Fruit fly (Drosophila melanogaster): ENCODE data around the gene Pgant5.

Pgant5 gene

dm6 chr2L:5060952-5061478, 32.4 kb downstream of the Pgant5 start (continued):
- no peak for TF ChIP-seq CG4707 (GFP tag; optimal IDR thresholded peaks at IDR 0.05)
- peak; percentile 66 for TF ChIP-seq CG9727 (GFP tag; optimal IDR thresholded peaks at IDR 0.05)
- peak; percentile 44 for TF ChIP-seq CG5245 (GFP tag; optimal IDR thresholded peaks at IDR 0.05)
- no peak for TF ChIP-seq CG10565 (GFP tag; optimal IDR thresholded peaks at IDR 0.05)
- peak; percentile 59 to 85 for TF ChIP-seq Pdp1 (GFP tag; optimal IDR thresholded peaks at IDR 0.05)
- peak; percentile 63 for TF ChIP-seq Sox100B (GFP tag; optimal IDR thresholded peaks at IDR 0.05)
- TF ChIP-seq Drgx (GFP tag; IDR thresholded peaks at IDR 0.05) = no peak
- TF ChIP-seq CG2120 (GFP tag; optimal IDR thresholded peaks at IDR 0.05) = peak; percentile 88
- TF ChIP-seq cato (GFP tag; optimal IDR thresholded peaks at IDR 0.05; ENCODE audit: borderline replicate concordance) = no peak
- no peak for TF ChIP-seq CG11723 (GFP tag; optimal IDR thresholded peaks at IDR 0.05)
- peak; percentile 72 for TF ChIP-seq Asciz (GFP tag; optimal IDR thresholded peaks at IDR 0.05)
- peak; percentile 49 for TF ChIP-seq tin (GFP tag; optimal IDR thresholded peaks at IDR 0.05)
- peak; percentile 67 for TF ChIP-seq CHES-1-like (GFP tag; optimal IDR thresholded peaks at IDR 0.05)
- peak; percentile 60 for TF ChIP-seq bcd (GFP tag; optimal IDR thresholded peaks at IDR 0.05)
- peak; percentile 70 for TF ChIP-seq ranshi (GFP tag; IDR thresholded peaks at IDR 0.05)
- TF ChIP-seq Opbp (GFP tag; IDR thresholded peaks at IDR 0.05; ENCODE audit: partially characterized antibody) = no peak
- no peak for TF ChIP-seq Mes4 (GFP tag; optimal IDR thresholded peaks at IDR 0.05)
- peak in 1 of 2 experiments; percentile 63 for TF ChIP-seq Hr51 (GFP tag; optimal IDR thresholded peaks at IDR 0.05)
- TF ChIP-seq sens-2 (GFP tag; IDR thresholded peaks at IDR 0.05) = peak; percentile 42; the same call in 1 of the 2 replicates
- TF ChIP-seq CG6765 (GFP tag; optimal IDR thresholded peaks at IDR 0.05) = peak; percentile 74
- TF ChIP-seq CG9215 (GFP tag; IDR thresholded peaks at IDR 0.05) = no peak
- TF ChIP-seq Hmr (GFP tag; optimal IDR thresholded peaks at IDR 0.05) = peak; percentile 91
- TF ChIP-seq mirr (GFP tag; optimal IDR thresholded peaks at IDR 0.05) = peak; percentile 69
- TF ChIP-seq CG7745 (tag; optimal IDR thresholded peaks at IDR 0.05) = no peak
- TF ChIP-seq CG4820 (GFP tag; optimal IDR thresholded peaks at IDR 0.05) = peak; percentile 15
- no peak for TF ChIP-seq Dip2 (GFP tag; IDR thresholded peaks at IDR 0.05)
- TF ChIP-seq CG6854 (GFP tag; optimal IDR thresholded peaks at IDR 0.05) = peak; percentile 55
- no peak for TF ChIP-seq ro (GFP tag; IDR thresholded peaks at IDR 0.05)
- peak; percentile 52 for TF ChIP-seq CG8388 (GFP tag; optimal IDR thresholded peaks at IDR 0.05)
- peak; percentile 62 for TF ChIP-seq unpg (GFP tag; optimal IDR thresholded peaks at IDR 0.05)
- TF ChIP-seq onecut (GFP tag; IDR thresholded peaks at IDR 0.05) = peak; percentile 41; the same call in 1 of the 2 replicates

- TF ChIP-seq sug (tag; optimal IDR thresholded peaks at IDR 0.05) (no peak), CG6791 (GFP tag; IDR thresholded peaks at IDR 0.05; ENCODE audit: partially characterized antibody) (peak; percentile 27; the same call in 1 of the 3 replicates)
Observed at dm6 chr2L:5060515-5060914, 32.9 kb downstream of the Pgant5 start, which contains the start of gene qtc. Gene qtc (plus strand): TSS chr2L:5060815.

dm6 chr2L:5059645-5060254, 33.6 kb downstream of the Pgant5 start, which contains the start of gene Rpn11:
Gene Rpn11 (minus strand): TSS chr2L:5059790.
- peak; percentile 58 for TF ChIP-seq CG33557 (GFP tag; optimal IDR thresholded peaks at IDR 0.05)
- peak; percentile 85 for TF ChIP-seq E2f2 (GFP tag; IDR thresholded peaks at IDR 0.05)
- TF ChIP-seq crp (GFP tag; optimal IDR thresholded peaks at IDR 0.05) = peak in 1 of 2 experiments; percentile 20
- peak; percentile 20 for TF ChIP-seq D19B (GFP tag; optimal IDR thresholded peaks at IDR 0.05)
- TF ChIP-seq Neu2 (GFP tag; optimal IDR thresholded peaks at IDR 0.05; ENCODE audit: borderline replicate concordance) = no peak
- peak; percentile 52; the same call in 1 of the 2 replicates for TF ChIP-seq Rfx (GFP tag; IDR thresholded peaks at IDR 0.05)
- peak; percentile 47 for TF ChIP-seq NfI (GFP tag; optimal IDR thresholded peaks at IDR 0.05)
- no peak for TF ChIP-seq hkb (optimal IDR thresholded peaks at IDR 0.05)
- no peak for TF ChIP-seq hkb (GFP tag; IDR thresholded peaks at IDR 0.05)
- TF ChIP-seq Ravus (GFP tag; IDR thresholded peaks at IDR 0.05) = no peak
- TF ChIP-seq CG10654 (GFP tag; optimal IDR thresholded peaks at IDR 0.05) = peak; percentile 36
- peak; percentile 49 for TF ChIP-seq CG10979 (tag; optimal IDR thresholded peaks at IDR 0.05)
- TF ChIP-seq zen2 (GFP tag; IDR thresholded peaks at IDR 0.05; ENCODE audit: partially characterized antibody) = no peak
- no peak for TF ChIP-seq jigr1 (GFP tag; IDR thresholded peaks at IDR 0.05)
- TF ChIP-seq Sry-δ (GFP tag; optimal IDR thresholded peaks at IDR 0.05) = peak; percentile 51
